Worm (Caenorhabditis elegans) whole organism, late embryonic: ENCODE data around the gene aldo-1.

ENCODE experiments used
- F13H6.1 ChIP-seq: sonication (generic microtip); optimal IDR thresholded peaks from 2 replicates; lab custom pipeline; 2016; ENCODE audit warnings: missing genetic modification characterization, missing compliant biosample characterization
- K09A11.1 ChIP-seq: sonication (generic microtip); optimal IDR thresholded peaks from 2 replicates; lab custom pipeline; 2017; ENCODE audit warnings: antibody characterized with exemption, mild to moderate bottlenecking, missing genetic modification characterization, missing compliant biosample characterization; ENCODE audit not compliant: insufficient read depth
- ahr-1 ChIP-seq: sonication (generic microtip); optimal IDR thresholded peaks from 2 replicates; lab custom pipeline; 2016; ENCODE audit warnings: missing genetic modification characterization, missing compliant biosample characterization
- ceh-14 ChIP-seq: sonication (generic microtip); optimal IDR thresholded peaks from 2 replicates; lab custom pipeline; 2016; ENCODE audit warnings: missing genotype, missing genetic modification characterization, missing compliant biosample characterization
- ceh-18 ChIP-seq: sonication (generic microtip); optimal IDR thresholded peaks from 2 replicates; lab custom pipeline; 2016; ENCODE audit warnings: missing genetic modification characterization, missing compliant biosample characterization
- ceh-19 ChIP-seq: fragments of 200-800 bp; sonication (Bioruptor generic); optimal IDR thresholded peaks from 2 replicates; lab custom pipeline; 2018; ENCODE audit warnings: mild to moderate bottlenecking, missing genetic modification characterization, missing compliant biosample characterization
- ceh-2 ChIP-seq: sonication (generic microtip); optimal IDR thresholded peaks from 2 replicates; lab custom pipeline; 2016; ENCODE audit warnings: missing genotype, missing genetic modification characterization, missing compliant biosample characterization
- ceh-22 ChIP-seq: sonication (generic microtip); optimal IDR thresholded peaks from 2 replicates; lab custom pipeline; 2017; ENCODE audit warnings: missing biosample characterization, missing genetic modification characterization
- ceh-31 ChIP-seq: sonication (generic microtip); optimal IDR thresholded peaks from 2 replicates; lab custom pipeline; 2016; ENCODE audit warnings: missing genetic modification characterization, missing compliant biosample characterization
- ceh-34 ChIP-seq: sonication (generic microtip); optimal IDR thresholded peaks from 2 replicates; lab custom pipeline; 2016; ENCODE audit warnings: mild to moderate bottlenecking, missing genetic modification characterization, missing compliant biosample characterization
- ceh-48 ChIP-seq: sonication (generic microtip); optimal IDR thresholded peaks from 2 replicates; lab custom pipeline; 2016; ENCODE audit warnings: missing genetic modification characterization, inconsistent platforms, missing compliant biosample characterization
- ceh-6 ChIP-seq: fragments of 200-800 bp; sonication (Bioruptor generic); optimal IDR thresholded peaks from 2 replicates; lab custom pipeline; 2018; ENCODE audit warnings: mild to moderate bottlenecking, missing genetic modification characterization, missing compliant biosample characterization
- ceh-9 ChIP-seq: sonication (generic microtip); optimal IDR thresholded peaks from 2 replicates; lab custom pipeline; 2016; ENCODE audit warnings: mild to moderate bottlenecking, missing genetic modification characterization, inconsistent platforms, missing compliant biosample characterization
- che-1 ChIP-seq: sonication (generic microtip); optimal IDR thresholded peaks from 2 replicates; lab custom pipeline; 2016; ENCODE audit warnings: mild to moderate bottlenecking, missing genetic modification characterization, missing compliant biosample characterization
- dve-1 ChIP-seq: sonication (generic microtip); optimal IDR thresholded peaks from 2 replicates; lab custom pipeline; 2017; ENCODE audit warnings: antibody characterized with exemption, mild to moderate bottlenecking, missing genetic modification characterization, missing compliant biosample characterization
- elt-2 ChIP-seq: sonication (generic microtip); optimal IDR thresholded peaks from 2 replicates; lab custom pipeline; 2016; ENCODE audit warnings: missing genetic modification reagents, missing genetic modification characterization, missing compliant biosample characterization
- ets-4 ChIP-seq: sonication (generic microtip); optimal IDR thresholded peaks from 2 replicates; lab custom pipeline; 2016; ENCODE audit warnings: missing genetic modification characterization, missing compliant biosample characterization
- fax-1 ChIP-seq: sonication (generic microtip); optimal IDR thresholded peaks from 2 replicates; lab custom pipeline; 2016; ENCODE audit warnings: missing genotype, missing genetic modification characterization, missing compliant biosample characterization
- fkh-10 ChIP-seq: fragments of 150-350 bp; optimal IDR thresholded peaks from 2 replicates; lab custom pipeline; 2014; ENCODE audit warnings: missing biosample characterization, missing genetic modification reagents, missing genetic modification characterization
- gmeb-2 ChIP-seq: sonication (generic microtip); optimal IDR thresholded peaks from 2 replicates; lab custom pipeline; 2016; ENCODE audit warnings: missing genetic modification characterization, inconsistent platforms, missing compliant biosample characterization
- hlh-30 ChIP-seq: sonication (generic microtip); optimal IDR thresholded peaks from 2 replicates; lab custom pipeline; 2017; ENCODE audit warnings: antibody characterized with exemption, missing genetic modification characterization, missing compliant biosample characterization; ENCODE audit not compliant: insufficient read depth
- hlh-6 ChIP-seq: sonication (generic microtip); optimal IDR thresholded peaks from 2 replicates; lab custom pipeline; 2016; ENCODE audit warnings: missing genotype, missing genetic modification characterization, missing compliant biosample characterization
- hlh-8 ChIP-seq: sonication (generic microtip); optimal IDR thresholded peaks from 2 replicates; lab custom pipeline; 2016; ENCODE audit warnings: missing genotype, missing genetic modification characterization, missing compliant biosample characterization
- mec-3 ChIP-seq: sonication (generic microtip); optimal IDR thresholded peaks from 2 replicates; lab custom pipeline; 2016; ENCODE audit warnings: borderline replicate concordance, missing genetic modification characterization, missing compliant biosample characterization
- nfya-1 ChIP-seq: sonication (generic microtip); optimal IDR thresholded peaks from 2 replicates; lab custom pipeline; 2017; ENCODE audit warnings: missing genetic modification characterization, mild to moderate bottlenecking, missing compliant biosample characterization, antibody characterized with exemption, moderate library complexity
- nhr-11 ChIP-seq: fragments of 150-350 bp; optimal IDR thresholded peaks from 2 replicates; lab custom pipeline; 2014; ENCODE audit warnings: missing biosample characterization, missing genetic modification characterization
- npax-4 ChIP-seq: sonication (generic microtip); optimal IDR thresholded peaks from 2 replicates; lab custom pipeline; 2016; ENCODE audit warnings: missing genetic modification characterization, missing compliant biosample characterization
- pag-3 ChIP-seq: sonication (generic microtip); optimal IDR thresholded peaks from 2 replicates; lab custom pipeline; 2016; ENCODE audit warnings: missing compliant biosample characterization, missing genetic modification characterization, borderline replicate concordance
- pax-1 ChIP-seq: fragments of 150-350 bp; optimal IDR thresholded peaks from 2 replicates; lab custom pipeline; 2014; ENCODE audit warnings: missing biosample characterization, missing genetic modification characterization
- pqm-1 ChIP-seq: sonication (generic microtip); optimal IDR thresholded peaks from 2 replicates; lab custom pipeline; 2016; ENCODE audit warnings: missing genetic modification characterization, missing compliant biosample characterization
- rnt-1 ChIP-seq: sonication (generic microtip); optimal IDR thresholded peaks from 2 replicates; lab custom pipeline; 2016; ENCODE audit warnings: missing genetic modification characterization, missing compliant biosample characterization
- sox-2 ChIP-seq: fragments of 200-800 bp; sonication (Bioruptor generic); IDR thresholded peaks from 2 replicates; pipeline ENCODE4 v1.3.6; 2022; ENCODE audit warnings: missing genetic modification reagents, missing genetic modification characterization, missing compliant biosample characterization
- syd-9 ChIP-seq: sonication (generic microtip); optimal IDR thresholded peaks from 2 replicates; lab custom pipeline; 2016; ENCODE audit warnings: mild to moderate bottlenecking, missing genetic modification characterization, moderate library complexity, missing compliant biosample characterization
- ttx-3 ChIP-seq: sonication (generic microtip); optimal IDR thresholded peaks from 2 replicates; lab custom pipeline; 2016; ENCODE audit warnings: missing genetic modification reagents, missing genetic modification characterization, missing compliant biosample characterization
- unc-3 ChIP-seq, 2 experiments: fragments of 200-800 bp in 1 of 2; sonication (Bioruptor generic) in 1 of 2; sonication (generic microtip) in 1 of 2; conservative IDR thresholded peaks in 1 of 2; optimal IDR thresholded peaks in 1 of 2; 2 replicates each; pipeline versions ENCODE4 v1.3.6 to Lab custom; 2016 to 2022; ENCODE audit warnings: missing compliant biosample characterization in 2 of 2, missing genetic modification characterization in 2 of 2, missing genetic modification reagents in 1 of 2
- unc-42 ChIP-seq: sonication (generic microtip); optimal IDR thresholded peaks from 2 replicates; lab custom pipeline; 2016; ENCODE audit warnings: missing genotype, missing genetic modification characterization, missing compliant biosample characterization
- unc-55 ChIP-seq: sonication (generic microtip); optimal IDR thresholded peaks from 2 replicates; lab custom pipeline; 2017; ENCODE audit warnings: missing biosample characterization, missing genetic modification reagents, missing genetic modification characterization
- unc-86 ChIP-seq: sonication (generic microtip); optimal IDR thresholded peaks from 2 replicates; lab custom pipeline; 2016; ENCODE audit warnings: missing genetic modification characterization, missing compliant biosample characterization
- zip-5 ChIP-seq: sonication (generic microtip); optimal IDR thresholded peaks from 2 replicates; lab custom pipeline; 2016; ENCODE audit warnings: missing genetic modification characterization, missing compliant biosample characterization

The aldo-1 gene

ce11 chrIII:13564929-13565328 lies at the start of gene aldo-1:
Gene aldo-1, minus strand, starts transcription at chrIII:13564937.
- TF ChIP-seq unc-55 (GFP tag; lab: Kevin White, UChicago) (no peak), hlh-30 (no peak), syd-9 (tag; lab: Kevin White, UChicago) (peak; percentile 62), unc-42 (tag; lab: Kevin White, UChicago) (peak; percentile 88), hlh-6 (tag; lab: Kevin White, UChicago) (peak; percentile 24), ceh-9 (tag; lab: Kevin White, UChicago) (no peak), ceh-14 (tag; lab: Kevin White, UChicago) (no peak), che-1 (no peak), ceh-18 (tag; lab: Kevin White, UChicago) (peak; percentile 58), ceh-48 (tag; lab: Kevin White, UChicago) (no peak), nfya-1 (tag; lab: Kevin White, UChicago) (peak; percentile 51), ceh-2 (tag; lab: Kevin White, UChicago) (no peak), mec-3 (peak; percentile 48), ceh-22 (no peak), ceh-31 (tag; lab: Kevin White, UChicago) (peak; percentile 54), ets-4 (tag; lab: Kevin White, UChicago) (no peak), fkh-10 (GFP tag; lab: Kevin White, UChicago) (no peak), ceh-34 (tag; lab: Kevin White, UChicago) (peak; percentile 38)

- no peak for TF ChIP-seq elt-2 (tag; lab: Kevin White, UChicago)
- TF ChIP-seq ceh-19 (GFP tag; lab: Kevin White, UChicago), result no peak
- no peak for TF ChIP-seq F13H6.1 (tag; lab: Kevin White, UChicago)
- no peak for TF ChIP-seq ttx-3 (tag; lab: Kevin White, UChicago)
- TF ChIP-seq unc-86 (tag; lab: Kevin White, UChicago), result no peak
- no peak for TF ChIP-seq hlh-8 (tag; lab: Kevin White, UChicago)
- TF ChIP-seq ahr-1 (tag; lab: Kevin White, UChicago), result no peak
Measured at ce11 chrIII:13614206-13614605, 49.5 kb upstream of the aldo-1 start.

ce11 chrIII:13607833-13608232 lies 43.1 kb upstream of the aldo-1 start, which contains the start of gene shpk-1:
Gene shpk-1, plus strand, starts transcription at chrIII:13608020.
- TF ChIP-seq elt-2 (tag; lab: Kevin White, UChicago) (peak; percentile 50), rnt-1 (tag; lab: Kevin White, UChicago) (no peak), pqm-1 (tag; lab: Kevin White, UChicago) (peak; percentile 73)

- TF ChIP-seq unc-3 (GFP tag; conservative IDR thresholded peaks at IDR 0.05; lab: Robert Waterston, UW) (no peak), unc-3 (tag; optimal IDR thresholded peaks at IDR 0.05; lab: Kevin White, UChicago) (no peak), K09A11.1 (no peak), npax-4 (tag; lab: Kevin White, UChicago) (no peak), pax-1 (tag; lab: Kevin White, UChicago) (no peak)
Measured at ce11 chrIII:13606865-13607264, 42.1 kb upstream of the aldo-1 start.

DNA sequence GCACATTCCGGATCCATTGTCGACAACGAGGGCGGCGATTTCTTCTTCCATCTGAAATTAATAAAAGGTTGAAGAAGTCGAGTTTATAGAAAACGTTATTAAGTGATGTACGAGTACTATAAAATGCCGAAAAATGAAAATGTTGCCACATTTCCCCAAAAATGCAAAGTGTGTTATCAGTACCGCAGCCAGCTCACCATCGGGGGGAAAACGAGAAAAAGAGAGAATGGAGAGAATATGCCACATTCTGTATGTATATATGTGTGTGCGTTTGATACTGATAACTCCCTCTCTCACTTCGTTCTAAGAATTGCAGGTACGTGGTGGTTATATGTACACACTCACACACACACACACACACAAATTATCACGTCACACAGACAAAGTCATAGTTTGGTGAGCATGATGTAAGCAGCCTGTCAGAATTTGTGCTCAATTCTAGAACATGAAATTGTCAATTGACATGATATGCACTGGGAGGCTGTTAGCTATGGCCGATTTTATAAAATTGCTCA lies 41.3 kb upstream of the aldo-1 start, which contains the start of gene act-5:
Gene act-5 (minus strand): TSS at position 51 of the 515 bp plus-strand sequence.
- TF ChIP-seq elt-2 (tag; lab: Kevin White, UChicago), result peak; percentile 68
- TF ChIP-seq nhr-11, result no peak
- no peak for TF ChIP-seq ceh-6 (GFP tag; lab: Kevin White, UChicago)
- no peak for TF ChIP-seq zip-5
- no peak for TF ChIP-seq pag-3 (tag; lab: Kevin White, UChicago)
- no peak for TF ChIP-seq ets-4 (tag; lab: Kevin White, UChicago)
- TF ChIP-seq ttx-3 (tag; lab: Kevin White, UChicago), result no peak
- no peak for TF ChIP-seq hlh-8 (tag; lab: Kevin White, UChicago)
- peak; percentile 33 for TF ChIP-seq dve-1 (tag; lab: Kevin White, UChicago)
- TF ChIP-seq fax-1 (tag; lab: Kevin White, UChicago), result no peak
- TF ChIP-seq gmeb-2 (tag; lab: Kevin White, UChicago), result no peak
- no peak for TF ChIP-seq sox-2 (GFP tag; lab: Robert Waterston, UW)
- no peak for TF ChIP-seq K09A11.1
- no peak for TF ChIP-seq ceh-14 (tag; lab: Kevin White, UChicago)
